Worm (Caenorhabditis elegans) whole organism, dauer: ENCODE data around the gene cng-1.
"Not testable (repeated sequence)": the region's sequence is repeated elsewhere in the genome, so short reads cannot be mapped to it uniquely, and the experiment has no call there.

Experiments
- unc-62 ChIP-seq: sonication (generic microtip); optimal IDR thresholded peaks from 2 replicates; lab custom pipeline; 2017; ENCODE audit warnings: missing biosample characterization, missing genetic modification reagents, missing genetic modification characterization

cng-1 gene

ce11 chrV:15057724-15058123, 26.5 kb upstream of the cng-1 start:
- TF ChIP-seq unc-62 (GFP tag; lab: Kevin White, UChicago): no peak

DNA sequence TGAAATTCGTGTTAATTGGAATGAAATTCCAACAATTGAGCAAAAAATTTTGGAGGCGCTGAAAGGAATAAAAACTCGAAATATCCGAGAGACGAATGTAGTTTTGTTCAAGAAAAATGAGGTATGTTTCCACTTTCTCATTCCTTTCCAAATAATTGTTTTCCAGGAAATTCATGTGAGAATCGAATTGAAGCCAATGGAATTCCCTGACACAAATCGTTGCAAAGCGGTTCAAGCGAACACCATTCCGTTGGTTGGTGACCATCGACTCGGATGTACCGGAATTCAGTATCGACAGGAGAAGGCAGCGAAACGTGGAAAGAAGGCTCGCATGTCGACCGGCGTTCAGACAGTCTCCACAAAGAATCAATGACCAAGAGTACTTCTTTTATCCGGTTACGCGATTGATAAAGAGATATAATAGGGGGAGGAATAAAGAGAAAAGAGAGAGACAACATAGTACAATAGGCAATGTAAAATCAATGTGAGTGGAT, 25.1 kb upstream of the cng-1 start:
- TF ChIP-seq unc-62 (GFP tag; lab: Kevin White, UChicago): no peak

DNA sequence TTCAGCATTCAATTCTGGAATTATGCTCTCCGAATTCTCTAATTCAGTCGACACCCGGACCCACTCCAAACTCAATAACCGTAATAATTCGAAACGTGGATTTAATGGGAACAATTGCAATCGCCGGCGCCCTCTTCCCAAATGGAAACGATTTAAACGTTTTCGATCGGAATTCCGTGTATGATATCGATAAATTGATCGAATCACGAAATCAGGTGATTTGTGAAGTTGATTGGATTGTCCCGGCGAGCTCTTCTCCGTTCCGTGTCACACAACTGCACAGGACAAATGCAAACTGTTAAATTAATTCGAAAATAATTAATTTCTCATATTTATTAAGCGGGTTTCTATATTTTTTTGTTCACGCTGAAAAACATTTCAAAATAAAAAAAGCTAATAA, 24.6 kb upstream of the cng-1 start, which contains the start of gene C25D7.16:
C25D7.16 (plus strand) TSS at position 301 of the 400 bp plus-strand sequence.
- TF ChIP-seq unc-62 (GFP tag; lab: Kevin White, UChicago): no peak

- TF ChIP-seq unc-62 (GFP tag; lab: Kevin White, UChicago): no peak
Measured at ce11 chrV:15054733-15055132, 23.5 kb upstream of the cng-1 start.

ce11 chrV:15052368-15052767, 21.1 kb upstream of the cng-1 start, which contains the start of the genes fbxa-82 and C25D7.5:
fbxa-82 (minus strand) TSS chrV:15052530.
C25D7.5 (plus strand) TSS chrV:15052650.
- TF ChIP-seq unc-62 (GFP tag; lab: Kevin White, UChicago): no peak

DNA sequence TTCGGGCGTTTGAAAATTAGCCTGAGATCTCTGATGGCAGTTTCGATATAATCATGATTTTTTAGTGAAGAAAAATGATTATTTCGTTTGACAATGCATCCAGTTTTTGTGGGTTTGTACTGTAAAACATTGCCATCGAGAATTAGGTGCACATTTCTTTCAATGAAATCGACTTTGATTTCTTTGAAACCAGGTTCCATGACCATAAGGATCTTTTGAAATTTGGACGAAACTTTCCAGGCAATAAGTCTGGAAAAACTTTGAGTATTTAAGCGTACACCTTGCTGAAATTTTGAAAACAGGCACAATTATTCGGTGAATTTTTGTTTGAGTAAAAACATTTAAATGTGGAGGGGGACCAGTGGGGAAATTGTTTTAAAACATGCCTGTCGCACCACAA, 20.4 kb upstream of the cng-1 start:
- TF ChIP-seq unc-62 (GFP tag; lab: Kevin White, UChicago): no peak

DNA sequence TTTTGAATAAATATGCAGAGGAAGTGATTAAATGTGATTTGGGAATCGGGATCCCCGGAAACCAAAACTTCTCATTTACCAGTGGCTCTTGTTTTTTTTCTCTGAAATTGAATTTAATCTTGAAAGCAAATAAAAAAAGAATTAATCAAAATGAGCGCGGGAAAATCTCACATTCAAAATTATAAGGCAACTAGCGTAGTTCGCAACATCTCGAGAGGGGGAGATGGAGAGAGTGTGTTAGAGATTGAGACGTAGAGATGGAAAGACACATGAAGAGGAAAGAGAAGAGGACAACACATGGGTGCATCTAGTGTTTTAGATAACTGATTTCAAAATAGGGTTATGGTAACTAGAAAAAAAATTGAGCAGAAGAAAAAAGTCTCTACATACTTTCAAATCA, 16.8 kb upstream of the cng-1 start, which contains the start of gene sdc-3:
sdc-3 (minus strand) TSS at position 101 of the 400 bp plus-strand sequence.
- no peak for TF ChIP-seq unc-62 (GFP tag; lab: Kevin White, UChicago)

- not testable (repeated sequence) for TF ChIP-seq unc-62 (GFP tag; lab: Kevin White, UChicago)
Measured at ce11 chrV:15036769-15037168, 5.5 kb upstream of the cng-1 start, which contains the start of gene melo-3. melo-3 (minus strand) TSS chrV:15036869.

- no peak for TF ChIP-seq unc-62 (GFP tag; lab: Kevin White, UChicago)
Measured at ce11 chrV:15028896-15029519, 2.3 kb downstream of the cng-1 start, which contains the start of gene F14H8.8. F14H8.8 (plus strand) TSS chrV:15029469.

DNA sequence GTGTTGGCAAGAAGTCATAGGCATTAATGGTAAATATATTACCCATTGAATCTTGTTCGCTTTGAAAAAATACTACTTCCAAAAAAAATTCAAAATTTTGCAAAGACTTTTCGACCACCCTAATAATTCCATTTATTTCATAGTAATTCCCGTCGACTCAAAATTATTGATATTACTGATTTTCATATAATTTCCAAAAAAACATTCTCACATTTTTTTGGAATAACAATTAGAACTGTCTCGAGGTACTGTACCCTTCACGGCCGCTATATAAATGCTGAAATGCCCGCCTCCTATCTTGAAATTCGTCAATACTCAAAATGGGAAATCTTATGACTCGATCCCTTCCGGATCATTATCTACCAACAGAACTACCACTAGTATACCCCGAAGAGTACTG, 7.7 kb downstream of the cng-1 start, which contains the start of gene F14H8.4:
F14H8.4 (plus strand) TSS at position 301 of the 400 bp plus-strand sequence.
- no peak for TF ChIP-seq unc-62 (GFP tag; lab: Kevin White, UChicago)

DNA sequence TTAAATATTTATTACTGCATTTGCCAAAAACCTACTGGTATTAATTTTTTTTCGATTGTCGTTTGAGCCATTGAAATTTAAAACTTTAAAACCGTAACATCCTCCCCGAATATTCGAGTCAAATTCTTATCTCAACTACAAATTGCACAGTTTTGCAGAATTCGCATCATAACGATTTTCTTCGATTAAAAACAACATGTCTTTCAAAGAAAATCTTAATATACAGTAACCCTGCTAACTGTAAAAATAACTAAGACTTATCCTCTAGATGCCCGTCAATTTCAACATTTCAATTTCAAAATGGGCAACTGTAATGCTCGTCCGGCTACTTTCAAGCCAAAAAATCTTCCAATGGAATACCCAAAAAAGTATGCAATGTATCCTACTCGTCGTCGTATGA, 10.5 kb downstream of the cng-1 start, which contains the start of gene F14H8.5:
F14H8.5 (plus strand) TSS at position 301 of the 400 bp plus-strand sequence.
- TF ChIP-seq unc-62 (GFP tag; lab: Kevin White, UChicago): no peak

- no peak for TF ChIP-seq unc-62 (GFP tag; lab: Kevin White, UChicago)
Measured at ce11 chrV:15020229-15020628, 11.0 kb downstream of the cng-1 start, which contains the start of gene F14H8.2. F14H8.2 (minus strand) TSS chrV:15020329.

- no peak for TF ChIP-seq unc-62 (GFP tag; lab: Kevin White, UChicago)
Measured at ce11 chrV:15016795-15017429, 14.4 kb downstream of the cng-1 start.

- no peak for TF ChIP-seq unc-62 (GFP tag; lab: Kevin White, UChicago)
Measured at ce11 chrV:15015799-15016198, 15.5 kb downstream of the cng-1 start.

DNA sequence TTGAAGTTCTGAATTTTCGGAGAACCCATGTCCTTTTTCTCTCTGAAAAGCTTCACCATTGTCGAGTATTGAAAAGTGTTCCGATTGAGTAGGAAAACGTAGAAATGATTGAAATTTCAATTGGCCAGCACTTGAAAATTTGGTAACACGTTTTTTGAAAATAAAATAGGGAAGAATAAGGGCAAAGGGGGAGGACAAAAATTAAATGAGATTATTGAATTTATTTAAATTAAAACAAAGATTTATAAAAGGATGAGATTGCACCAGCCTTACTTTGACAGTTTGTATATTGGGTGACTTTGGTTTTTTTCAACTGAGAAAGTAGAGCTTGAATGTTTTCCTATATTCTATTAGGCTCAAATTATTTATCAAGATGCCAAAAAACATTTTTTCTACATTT, 17.1 kb downstream of the cng-1 start, which contains the start of gene obr-2:
obr-2 (minus strand) TSS at position 101 of the 400 bp plus-strand sequence.
- no peak for TF ChIP-seq unc-62 (GFP tag; lab: Kevin White, UChicago)

DNA sequence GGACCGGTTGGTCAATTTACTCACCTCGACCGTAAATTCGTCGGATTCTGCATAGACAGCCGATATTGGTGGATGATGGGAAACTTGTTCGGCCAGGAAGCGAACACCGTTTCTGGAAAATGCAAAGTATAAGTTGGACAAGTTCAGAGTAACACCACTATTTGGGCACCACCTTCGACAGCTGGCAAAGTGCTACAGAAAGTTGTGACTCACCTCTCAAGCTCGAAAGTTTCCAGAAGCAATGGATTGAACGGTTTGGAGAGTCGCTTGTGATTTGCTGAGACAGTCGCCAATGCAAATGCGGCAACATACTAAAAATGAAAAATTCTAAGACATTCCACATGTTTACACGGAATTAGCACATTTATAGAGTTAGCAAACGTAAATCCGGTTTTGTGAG, 17.9 kb downstream of the cng-1 start:
- no peak for TF ChIP-seq unc-62 (GFP tag; lab: Kevin White, UChicago)
